Fruit fly (Drosophila melanogaster) S2 (cell line): ENCODE results near the gene AdamTS-B.

Experiments used
- CG8478 ChIP-seq: fragments of >200 bp; optimal IDR thresholded peaks from 2 replicates; lab custom pipeline; 2018
- CTCF ChIP-seq, 2 experiments: fragments of >200 bp; optimal IDR thresholded peaks; 2 replicates each; lab custom pipeline; 2018

The AdamTS-B gene

dm6 chrX:5746864-5747861 is 48.8 kb downstream of the AdamTS-B start, which contains the start of the genes IntS6 and Rtel1:
Gene IntS6 (minus strand): TSS chrX:5747254.
Gene Rtel1 (plus strand): TSS chrX:5747747.
- TF ChIP-seq CG8478 (peak; percentile 13), CTCF (optimal IDR thresholded peaks at IDR 0.05; lab: Kevin White, UChicago) (peak; percentile 28 to 57)

dm6 chrX:5751949-5752348 is 53.6 kb downstream of the AdamTS-B start, which contains the start of gene CG15772:
Gene CG15772 (plus strand): TSS chrX:5752249.
- TF ChIP-seq CG8478, result no peak
- TF ChIP-seq CTCF (optimal IDR thresholded peaks at IDR 0.05; lab: Kevin White, UChicago), result no peak

- TF ChIP-seq CG8478, result no peak
- TF ChIP-seq CTCF (optimal IDR thresholded peaks at IDR 0.05; lab: Kevin White, UChicago), result no peak
Observed at dm6 chrX:5752838-5753237, 54.5 kb downstream of the AdamTS-B start.

- TF ChIP-seq CTCF (optimal IDR thresholded peaks at IDR 0.05; lab: Kevin White, UChicago) (peak; percentile 11 to 38), CG8478 (no peak)
Observed at dm6 chrX:5754837-5755828, 56.8 kb downstream of the AdamTS-B start, which contains the start of the genes lin-52 and CG15771. Gene lin-52 (minus strand): TSS chrX:5754958. Gene CG15771 (plus strand): TSS chrX:5755574.

- TF ChIP-seq CG8478, result no peak
- no peak for TF ChIP-seq CTCF (optimal IDR thresholded peaks at IDR 0.05; lab: Kevin White, UChicago)
Observed at dm6 chrX:5756146-5756545, 57.8 kb downstream of the AdamTS-B start.
